Worm (Caenorhabditis elegans): Measurements from ENCODE around the gene scrm-8.

DNA sequence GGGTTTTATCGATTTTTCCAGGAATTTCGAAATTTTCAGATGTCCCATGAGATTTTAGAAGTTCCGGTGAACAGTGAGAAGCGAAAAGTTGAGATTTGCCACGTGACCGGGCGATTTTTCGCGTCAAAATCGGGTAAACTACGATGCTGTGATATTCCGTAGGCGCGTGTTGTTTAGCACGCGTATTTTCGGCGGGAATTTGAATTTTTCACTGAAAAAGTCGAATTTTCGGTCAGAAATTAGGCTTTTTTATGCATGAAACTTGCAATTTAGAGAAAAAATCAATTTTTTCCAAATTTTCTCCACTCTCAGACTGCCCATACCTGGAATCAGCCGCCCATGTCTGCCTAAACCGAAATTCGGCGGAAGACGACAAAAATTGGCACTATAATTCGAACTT lies 13.9 kb downstream of the scrm-8 start, which contains the start of gene tsen-34:
- TF ChIP-seq ceh-18 (tag; optimal IDR thresholded peaks at IDR 0.05): no peak
- TF ChIP-seq ceh-9 (tag; optimal IDR thresholded peaks at IDR 0.05): no peak
- no peak for TF ChIP-seq ama-1 (optimal IDR thresholded peaks at IDR 0.05)
- TF ChIP-seq che-1 (tag; optimal IDR thresholded peaks at IDR 0.05): no peak
- TF ChIP-seq hlh-30 (tag; optimal IDR thresholded peaks at IDR 0.05; ENCODE audit: insufficient read depth): no peak
- TF ChIP-seq ceh-48 (tag; optimal IDR thresholded peaks at IDR 0.05): no peak
- no peak for TF ChIP-seq nhr-11 (tag; optimal IDR thresholded peaks at IDR 0.05)
- TF ChIP-seq sox-2 (GFP tag; IDR thresholded peaks at IDR 0.05): no peak
- TF ChIP-seq dve-1 (tag; optimal IDR thresholded peaks at IDR 0.05): no peak
- TF ChIP-seq ceh-34 (tag; optimal IDR thresholded peaks at IDR 0.05): no peak
- TF ChIP-seq tbx-2 (tag; optimal IDR thresholded peaks at IDR 0.05): no peak

All from whole organism, late embryonic.